Fruit fly (Drosophila melanogaster): ENCODE results near the gene edin.

DNA sequence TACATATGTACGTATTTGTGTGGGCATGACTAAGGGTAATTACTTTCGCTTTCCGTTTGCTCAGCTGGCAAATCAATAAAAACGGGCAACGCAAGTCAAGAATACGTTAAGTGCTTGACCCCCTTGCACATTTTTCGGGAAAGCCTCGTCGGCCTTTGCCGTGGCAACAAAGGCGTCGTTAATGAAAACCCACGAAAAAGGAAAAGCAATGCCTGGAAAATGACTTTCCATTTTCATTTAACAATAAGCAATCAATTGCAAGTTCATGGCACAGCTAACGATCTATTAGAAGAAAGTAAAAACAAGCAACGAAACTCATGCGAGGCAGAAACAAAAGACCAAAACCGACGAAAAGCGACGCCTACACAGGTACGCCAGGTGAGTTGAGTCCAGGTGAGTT, 1.3 kb downstream of the edin start:
- no peak for TF ChIP-seq insv (optimal IDR thresholded peaks at IDR 0.05)
- TF ChIP-seq psq (optimal IDR thresholded peaks at IDR 0.05), result no peak

Measured in Kc167 (cell line).